Fruit fly (Drosophila melanogaster): Measurements from ENCODE around the gene CG5024.
A peak's percentile ranks its signal among the peaks of the same experiment; 100 is the strongest.

CG5024 gene

dm6 chr3R:25854825-25855224, 43.9 kb downstream of the CG5024 start (continued):
- TF ChIP-seq CG11247 (GFP tag; IDR thresholded peaks at IDR 0.05) (0 out of 2 replicates have a peak, but pooled peaks have one; percentile 12), E2f2 (GFP tag; IDR thresholded peaks at IDR 0.05) (no peak), sim (GFP tag; IDR thresholded peaks at IDR 0.05) (no peak), CG31441 (GFP tag; IDR thresholded peaks at IDR 0.05) (no peak), dmrt99B (tag; optimal IDR thresholded peaks at IDR 0.05) (peak; percentile 35), CG2678 (tag; optimal IDR thresholded peaks at IDR 0.05) (peak; percentile 37), cad (GFP tag; optimal IDR thresholded peaks at IDR 0.05) (no peak), CG14441 (GFP tag; IDR thresholded peaks at IDR 0.05) (peak; percentile 47), dysf (GFP tag; IDR thresholded peaks at IDR 0.05) (peak; percentile 54; the same call in 1 of the 3 replicates), CG15514 (GFP tag; optimal IDR thresholded peaks at IDR 0.05) (peak; percentile 26), ranshi (GFP tag; IDR thresholded peaks at IDR 0.05) (peak; percentile 16; the same call in 1 of the 2 replicates), Fer1 (GFP tag; optimal IDR thresholded peaks at IDR 0.05) (peak; percentile 65), ewg (GFP tag; optimal IDR thresholded peaks at IDR 0.05) (peak; percentile 12), CG17385 (GFP tag; optimal IDR thresholded peaks at IDR 0.05) (no peak), CG9727 (GFP tag; optimal IDR thresholded peaks at IDR 0.05) (peak; percentile 11), stc (GFP tag; IDR thresholded peaks at IDR 0.05) (0 out of 2 replicates have a peak, but pooled peaks have one; percentile 15), bsh (GFP tag; optimal IDR thresholded peaks at IDR 0.05) (no peak), CG9609 (GFP tag; optimal IDR thresholded peaks at IDR 0.05) (no peak), gem (tag; optimal IDR thresholded peaks at IDR 0.05) (peak; percentile 46), CG13296 (GFP tag; optimal IDR thresholded peaks at IDR 0.05) (peak; percentile 24), eyg (GFP tag; optimal IDR thresholded peaks at IDR 0.05) (no peak), ind (GFP tag; optimal IDR thresholded peaks at IDR 0.05) (peak; percentile 5), Ada2b (GFP tag; IDR thresholded peaks at IDR 0.05) (peak; percentile 46; the same call in 1 of the 2 replicates), slbo (GFP tag; IDR thresholded peaks at IDR 0.05) (peak; percentile 49; the same call in 1 of the 2 replicates), ssp (GFP tag; IDR thresholded peaks at IDR 0.05) (peak; percentile 17; the same call in 1 of the 2 replicates), NC2α (GFP tag; optimal IDR thresholded peaks at IDR 0.05) (no peak), vvl (GFP tag; IDR thresholded peaks at IDR 0.05) (0 out of 2 replicates have a peak, but pooled peaks have one; percentile 35), Usf (GFP tag; optimal IDR thresholded peaks at IDR 0.05) (no peak), row (GFP tag; IDR thresholded peaks at IDR 0.05) (peak; percentile 35; the same call in 1 of the 3 replicates), PHDP (tag; optimal IDR thresholded peaks at IDR 0.05) (peak; percentile 22), CG17612 (GFP tag; IDR thresholded peaks at IDR 0.05) (no peak), Stat92E (GFP tag; optimal IDR thresholded peaks at IDR 0.05) (no peak), HLH3B (GFP tag; IDR thresholded peaks at IDR 0.05) (peak; percentile 52), CG15269 (tag; optimal IDR thresholded peaks at IDR 0.05) (peak; percentile 28), schlank (tag; optimal IDR thresholded peaks at IDR 0.05) (no peak), Sox102F (GFP tag; optimal IDR thresholded peaks at IDR 0.05) (no peak), CG6654 (GFP tag; optimal IDR thresholded peaks at IDR 0.05) (no peak), caup (GFP tag; optimal IDR thresholded peaks at IDR 0.05; ENCODE audit: severe bottlenecking) (peak; percentile 29), CG1529 (GFP tag; optimal IDR thresholded peaks at IDR 0.05) (no peak), knrl (GFP tag; IDR thresholded peaks at IDR 0.05; ENCODE audit: partially characterized antibody) (no peak), CG13424 (tag; optimal IDR thresholded peaks at IDR 0.05) (peak; percentile 18), Hr78 (GFP tag; optimal IDR thresholded peaks at IDR 0.05) (no peak), CG4282 (GFP tag; optimal IDR thresholded peaks at IDR 0.05) (no peak), dm (GFP tag; optimal IDR thresholded peaks at IDR 0.05) (no peak), Rfx (GFP tag; IDR thresholded peaks at IDR 0.05) (peak; percentile 48; the same call in 1 of the 2 replicates), Elba2 (GFP tag; optimal IDR thresholded peaks at IDR 0.05) (no peak), hkb (optimal IDR thresholded peaks at IDR 0.05) (no peak), hkb (GFP tag; IDR thresholded peaks at IDR 0.05) (peak; percentile 51; the same call in 1 of the 2 replicates), Opbp (GFP tag; IDR thresholded peaks at IDR 0.05; ENCODE audit: partially characterized antibody) (no peak), lab (GFP tag; optimal IDR thresholded peaks at IDR 0.05) (peak; percentile 55)

Measured in whole organism, embryonic.